Fruit fly (Drosophila melanogaster): Measurements from ENCODE around the gene Sugb.

DNA sequence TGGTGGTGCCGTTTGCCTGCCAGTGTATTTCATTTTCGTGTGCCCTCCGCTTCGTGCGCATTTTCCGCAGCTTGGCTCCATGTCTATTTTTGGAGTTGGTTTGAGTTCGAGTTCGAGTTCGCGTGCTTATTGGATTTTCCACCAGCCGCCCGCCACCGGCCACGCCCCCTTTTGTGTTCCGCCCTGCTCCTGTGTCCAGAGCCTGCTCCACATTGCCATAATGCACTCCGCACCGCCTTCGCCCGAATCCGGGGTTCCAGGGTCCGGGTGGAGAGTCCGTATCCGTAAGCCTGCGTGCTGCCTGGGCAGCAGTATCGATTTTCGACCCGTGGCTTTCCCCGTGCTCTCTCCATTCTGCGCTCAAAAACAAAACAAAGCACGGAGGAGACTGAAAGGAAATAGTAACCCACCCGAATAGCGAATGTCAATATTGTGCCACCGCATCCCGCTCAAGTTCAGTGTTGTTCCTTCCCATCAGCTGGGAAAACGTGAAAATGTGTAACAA lies 5.4 kb upstream of the Sugb start:
- TF ChIP-seq CG6254 (GFP tag; optimal IDR thresholded peaks at IDR 0.05) (no peak), CG1792 (GFP tag; optimal IDR thresholded peaks at IDR 0.05) (no peak), CG3407 (GFP tag; optimal IDR thresholded peaks at IDR 0.05) (no peak), fd3F (GFP tag; optimal IDR thresholded peaks at IDR 0.05) (no peak)

All from whole organism, embryonic.